Worm (Caenorhabditis elegans): ENCODE measurements around the gene C05G5.1.
A peak's percentile ranks its signal among the peaks of the same experiment; 100 is the strongest.

The C05G5.1 gene

ce11 chrX:14761021-14761420 is 21.1 kb upstream of the C05G5.1 start, which contains the start of gene C05G5.5:
C05G5.5 (minus strand) TSS chrX:14761121.
- peak; percentile 2 for TF ChIP-seq mls-2 (tag; optimal IDR thresholded peaks at IDR 0.05)
- TF ChIP-seq mep-1 (tag; optimal IDR thresholded peaks at IDR 0.05) = no peak

ce11 chrX:14760166-14760565 is 20.2 kb upstream of the C05G5.1 start:
- TF ChIP-seq nhr-237 (tag; optimal IDR thresholded peaks at IDR 0.05) (no peak), hlh-1 (tag; optimal IDR thresholded peaks at IDR 0.05) (no peak), nhr-76 (tag; optimal IDR thresholded peaks at IDR 0.05) (no peak), ceh-83 (GFP tag; optimal IDR thresholded peaks at IDR 0.05) (no peak), drap-1 (GFP tag; optimal IDR thresholded peaks at IDR 0.05) (no peak), ztf-11 (tag; optimal IDR thresholded peaks at IDR 0.05) (no peak), nhr-28 (tag; optimal IDR thresholded peaks at IDR 0.05) (no peak), mls-2 (tag; optimal IDR thresholded peaks at IDR 0.05) (no peak), pha-4 (tag; optimal IDR thresholded peaks at IDR 0.05) (no peak), lsy-2 (tag; optimal IDR thresholded peaks at IDR 0.05) (no peak), mab-5 (tag; optimal IDR thresholded peaks at IDR 0.05) (no peak), ham-2 (GFP tag; optimal IDR thresholded peaks at IDR 0.05) (no peak), ces-1 (GFP tag; optimal IDR thresholded peaks at IDR 0.05) (no peak), lin-13 (tag; optimal IDR thresholded peaks at IDR 0.05) (no peak), snpc-4 (tag; optimal IDR thresholded peaks at IDR 0.05) (no peak), unc-62 (GFP tag; optimal IDR thresholded peaks at IDR 0.05) (no peak)

- TF ChIP-seq nhr-2 (tag; optimal IDR thresholded peaks at IDR 0.05) = peak; percentile 53
- no peak for TF ChIP-seq nhr-28 (tag; optimal IDR thresholded peaks at IDR 0.05)
- TF ChIP-seq mab-5 (tag; optimal IDR thresholded peaks at IDR 0.05) = no peak
- peak; percentile 59 for TF ChIP-seq zip-8 (tag; optimal IDR thresholded peaks at IDR 0.05)
- TF ChIP-seq sptf-1 (tag; optimal IDR thresholded peaks at IDR 0.05) = no peak
- no peak for TF ChIP-seq unc-39 (tag; optimal IDR thresholded peaks at IDR 0.05)
- no peak for TF ChIP-seq flh-1 (GFP tag; optimal IDR thresholded peaks at IDR 0.05)
- no peak for TF ChIP-seq nhr-12 (tag; optimal IDR thresholded peaks at IDR 0.05)
- TF ChIP-seq pha-4 (tag; optimal IDR thresholded peaks at IDR 0.05) = no peak
- no peak for TF ChIP-seq snpc-4 (tag; optimal IDR thresholded peaks at IDR 0.05)
- no peak for TF ChIP-seq cnd-1 (tag; optimal IDR thresholded peaks at IDR 0.05)
- no peak for TF ChIP-seq lin-13 (tag; optimal IDR thresholded peaks at IDR 0.05)
- TF ChIP-seq unc-62 (GFP tag; optimal IDR thresholded peaks at IDR 0.05) = no peak
- no peak for TF ChIP-seq ham-2 (GFP tag; optimal IDR thresholded peaks at IDR 0.05)
- no peak for TF ChIP-seq ceh-39 (tag; optimal IDR thresholded peaks at IDR 0.05)
- no peak for TF ChIP-seq bed-3 (GFP tag; optimal IDR thresholded peaks at IDR 0.05)
Measured at ce11 chrX:14759549-14759948, 19.6 kb upstream of the C05G5.1 start.

ce11 chrX:14757641-14758220 is 17.8 kb upstream of the C05G5.1 start:
- no peak for TF ChIP-seq blmp-1 (tag; optimal IDR thresholded peaks at IDR 0.05)
- no peak for TF ChIP-seq snpc-4 (tag; optimal IDR thresholded peaks at IDR 0.05)
- TF ChIP-seq tbx-8 (GFP tag; optimal IDR thresholded peaks at IDR 0.05) = no peak
- no peak for TF ChIP-seq bed-3 (GFP tag; optimal IDR thresholded peaks at IDR 0.05)
- TF ChIP-seq ceh-43 (GFP tag; optimal IDR thresholded peaks at IDR 0.05) = no peak
- no peak for TF ChIP-seq mep-1 (tag; optimal IDR thresholded peaks at IDR 0.05)
- no peak for TF ChIP-seq ztf-11 (tag; optimal IDR thresholded peaks at IDR 0.05)
- TF ChIP-seq unc-120 (tag; optimal IDR thresholded peaks at IDR 0.05; ENCODE audit: poor library complexity, severe bottlenecking) = no peak
- no peak for TF ChIP-seq nhr-12 (tag; optimal IDR thresholded peaks at IDR 0.05)
- TF ChIP-seq ham-2 (GFP tag; optimal IDR thresholded peaks at IDR 0.05) = no peak
- no peak for TF ChIP-seq pha-4 (tag; optimal IDR thresholded peaks at IDR 0.05)

ce11 chrX:14756606-14757005 is 16.7 kb upstream of the C05G5.1 start:
- TF ChIP-seq nhr-12 (tag; optimal IDR thresholded peaks at IDR 0.05) = no peak
- TF ChIP-seq ceh-39 (tag; optimal IDR thresholded peaks at IDR 0.05) = no peak
- TF ChIP-seq ces-1 (GFP tag; optimal IDR thresholded peaks at IDR 0.05) = no peak
- no peak for TF ChIP-seq tbx-8 (GFP tag; optimal IDR thresholded peaks at IDR 0.05)
- TF ChIP-seq snpc-4 (tag; optimal IDR thresholded peaks at IDR 0.05) = no peak
- peak; percentile 39 for TF ChIP-seq sptf-1 (tag; optimal IDR thresholded peaks at IDR 0.05)
- TF ChIP-seq mls-2 (tag; optimal IDR thresholded peaks at IDR 0.05) = peak; percentile 1
- no peak for TF ChIP-seq sem-2 (GFP tag; optimal IDR thresholded peaks at IDR 0.05)
- no peak for TF ChIP-seq blmp-1 (tag; optimal IDR thresholded peaks at IDR 0.05)
- no peak for TF ChIP-seq flh-1 (GFP tag; optimal IDR thresholded peaks at IDR 0.05)
- TF ChIP-seq M03D4.4 (tag; optimal IDR thresholded peaks at IDR 0.05) = peak; percentile 38
- no peak for TF ChIP-seq ham-2 (GFP tag; optimal IDR thresholded peaks at IDR 0.05)
- TF ChIP-seq elt-1 (tag; optimal IDR thresholded peaks at IDR 0.05; ENCODE audit: borderline replicate concordance, insufficient read depth) = no peak
- no peak for TF ChIP-seq ceh-83 (GFP tag; optimal IDR thresholded peaks at IDR 0.05)
- no peak for TF ChIP-seq unc-62 (GFP tag; optimal IDR thresholded peaks at IDR 0.05)
- TF ChIP-seq cnd-1 (tag; optimal IDR thresholded peaks at IDR 0.05) = no peak
- TF ChIP-seq ztf-11 (tag; optimal IDR thresholded peaks at IDR 0.05) = no peak
- no peak for TF ChIP-seq pha-4 (tag; optimal IDR thresholded peaks at IDR 0.05)
